Worm (Caenorhabditis elegans): ENCODE measurements around the gene unc-41.

DNA sequence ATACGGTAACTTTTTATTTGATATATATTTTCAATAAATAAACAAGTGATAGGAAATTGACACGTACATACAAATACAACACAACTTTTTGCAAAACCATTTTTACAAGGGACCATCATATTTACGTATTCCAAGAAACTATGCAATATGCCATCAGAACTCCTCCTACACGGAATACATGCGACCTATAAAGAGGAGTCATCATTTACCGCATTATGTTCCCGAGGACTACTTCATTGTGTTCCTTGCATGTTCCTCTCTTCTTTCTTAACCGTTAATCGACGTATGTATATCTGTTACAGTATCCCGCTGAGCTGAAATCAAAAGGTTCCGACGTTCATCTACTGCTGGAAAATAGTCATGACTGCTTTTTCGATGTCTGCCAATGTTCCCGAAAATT lies 57.6 kb downstream of the unc-41 start, which contains the start of gene C50H2.5:
- TF ChIP-seq flt-1 (GFP tag; IDR thresholded peaks at IDR 0.05) (no peak), T22C8.4 (GFP tag; IDR thresholded peaks at IDR 0.05) (no peak)
